Worm (Caenorhabditis elegans) whole organism, young adult: Measurements from ENCODE around the gene C45H4.18.

Experiments
- B0336.3 ChIP-seq: fragments of 200-800 bp; sonication (Bioruptor generic); IDR thresholded peaks from 2 replicates; pipeline ENCODE4 v1.3.6; 2022; ENCODE audit warnings: missing genetic modification characterization, missing compliant biosample characterization
- C06A6.2 ChIP-seq: fragments of 200-800 bp; sonication (Bioruptor generic); conservative IDR thresholded peaks from 2 replicates; pipeline ENCODE4 v1.3.6; 2022; ENCODE audit warnings: missing genetic modification characterization, missing compliant biosample characterization
- D2030.7 ChIP-seq: fragments of 200-800 bp; sonication (Bioruptor generic); IDR thresholded peaks from 2 replicates; pipeline ENCODE4 v1.3.6; 2022; ENCODE audit warnings: missing genetic modification reagents, missing genetic modification characterization, missing compliant biosample characterization
- F22D6.2 ChIP-seq: sonication (generic microtip); optimal IDR thresholded peaks from 2 replicates; lab custom pipeline; 2016; ENCODE audit warnings: mild to moderate bottlenecking, missing genetic modification characterization, missing compliant biosample characterization
- F57C9.4 ChIP-seq: sonication (generic microtip); optimal IDR thresholded peaks from 2 replicates; lab custom pipeline; 2017; ENCODE audit warnings: mild to moderate bottlenecking, missing genetic modification characterization, missing compliant biosample characterization
- K12H6.12 ChIP-seq: fragments of 200-800 bp; sonication (Bioruptor generic); optimal IDR thresholded peaks from 2 replicates; lab custom pipeline; 2018; ENCODE audit warnings: mild to moderate bottlenecking, missing genetic modification characterization, missing compliant biosample characterization
- Y67H2A.10 ChIP-seq: fragments of 200-800 bp; sonication (Bioruptor generic); conservative IDR thresholded peaks from 2 replicates; pipeline ENCODE4 v1.3.6; 2022; ENCODE audit warnings: missing genetic modification reagents, missing genetic modification characterization, missing compliant biosample characterization
- Y95B8A.8 ChIP-seq: fragments of 200-800 bp; sonication (Bioruptor generic); IDR thresholded peaks from 2 replicates; pipeline ENCODE4 v1.3.6; 2022; ENCODE audit warnings: missing genetic modification reagents, missing genetic modification characterization, missing compliant biosample characterization
- aptf-3 ChIP-seq: fragments of 200-800 bp; sonication (Bioruptor generic); IDR thresholded peaks from 2 replicates; pipeline ENCODE4 v1.3.6; 2022; ENCODE audit warnings: missing genetic modification characterization, missing compliant biosample characterization
- atf-7 ChIP-seq: sonication (generic microtip); optimal IDR thresholded peaks from 2 replicates; lab custom pipeline; 2017; ENCODE audit warnings: mild to moderate bottlenecking, missing genetic modification characterization, missing compliant biosample characterization
- athp-1 ChIP-seq: sonication (generic microtip); optimal IDR thresholded peaks from 2 replicates; lab custom pipeline; 2017; ENCODE audit warnings: mild to moderate bottlenecking, missing genetic modification characterization, missing compliant biosample characterization
- attf-3 ChIP-seq: fragments of 200-800 bp; sonication (Bioruptor generic); conservative IDR thresholded peaks from 2 replicates; pipeline ENCODE4 v1.3.6; 2022; ENCODE audit warnings: missing genetic modification reagents, missing genetic modification characterization, missing compliant biosample characterization
- attf-5 ChIP-seq: fragments of 200-800 bp; sonication (Bioruptor generic); optimal IDR thresholded peaks from 2 replicates; lab custom pipeline; 2018; ENCODE audit warnings: mild to moderate bottlenecking, missing genetic modification characterization, missing compliant biosample characterization
- attf-6 ChIP-seq: fragments of 200-800 bp; sonication (Bioruptor generic); IDR thresholded peaks from 2 replicates; pipeline ENCODE4 v1.3.6; 2022; ENCODE audit warnings: missing genetic modification reagents, missing genetic modification characterization, missing compliant biosample characterization
- bed-1 ChIP-seq: fragments of 200-800 bp; sonication (Bioruptor generic); IDR thresholded peaks from 2 replicates; pipeline ENCODE4 v1.3.6; 2022; ENCODE audit warnings: missing genetic modification reagents, missing genetic modification characterization, missing compliant biosample characterization
- ceh-40 ChIP-seq: fragments of 200-800 bp; sonication (Bioruptor generic); IDR thresholded peaks from 2 replicates; pipeline ENCODE4 v1.3.6; 2022; ENCODE audit warnings: missing genetic modification characterization, missing compliant biosample characterization
- chd-7 ChIP-seq: sonication (generic microtip); optimal IDR thresholded peaks from 2 replicates; lab custom pipeline; 2016; ENCODE audit warnings: mild to moderate bottlenecking, missing genetic modification characterization, moderate library complexity, missing compliant biosample characterization
- dpl-1 ChIP-seq: fragments of 150-350 bp; optimal IDR thresholded peaks from 2 replicates; lab custom pipeline; 2014; ENCODE audit warnings: missing biosample characterization, missing genetic modification reagents, missing genetic modification characterization
- egl-18 ChIP-seq: fragments of 200-800 bp; sonication (Bioruptor generic); IDR thresholded peaks from 2 replicates; pipeline ENCODE4 v1.3.6; 2022; ENCODE audit warnings: missing genetic modification reagents, missing genetic modification characterization, missing compliant biosample characterization
- egl-44 ChIP-seq: fragments of 200-800 bp; sonication (Bioruptor generic); IDR thresholded peaks from 2 replicates; pipeline ENCODE4 v1.3.6; 2022; ENCODE audit warnings: missing genetic modification reagents, missing genetic modification characterization, missing compliant biosample characterization
- him-1 ChIP-seq: sonication (generic microtip); optimal IDR thresholded peaks from 2 replicates; lab custom pipeline; 2016; ENCODE audit warnings: missing genotype, missing genetic modification reagents, missing genetic modification characterization, missing compliant biosample characterization
- hmg-1.2 ChIP-seq: fragments of 200-800 bp; sonication (Bioruptor generic); IDR thresholded peaks from 2 replicates; pipeline ENCODE4 v1.3.6; 2022; ENCODE audit warnings: missing genetic modification reagents, missing genetic modification characterization, missing compliant biosample characterization
- hrde-1 ChIP-seq: sonication (generic microtip); optimal IDR thresholded peaks from 2 replicates; lab custom pipeline; 2016; ENCODE audit warnings: missing genetic modification characterization, mild to moderate bottlenecking, missing compliant biosample characterization, moderate library complexity, missing genotype, missing genetic modification reagents, borderline replicate concordance
- let-526 ChIP-seq: fragments of 200-800 bp; sonication (Bioruptor generic); IDR thresholded peaks from 2 replicates; pipeline ENCODE4 v1.3.6; 2022; ENCODE audit warnings: missing genetic modification reagents, missing genetic modification characterization, missing compliant biosample characterization
- let-607 ChIP-seq, 2 experiments: fragments of 200-800 bp in 1 of 2; sonication (Bioruptor generic) in 1 of 2; sonication (generic microtip) in 1 of 2; optimal IDR thresholded peaks; 2 replicates each; lab custom pipeline; 2016 to 2018; ENCODE audit warnings: mild to moderate bottlenecking in 2 of 2, missing compliant biosample characterization in 2 of 2, missing genetic modification characterization in 2 of 2, moderate library complexity in 2 of 2, missing genotype in 1 of 2
- lin-40 ChIP-seq: sonication (generic microtip); optimal IDR thresholded peaks from 2 replicates; lab custom pipeline; 2016; ENCODE audit warnings: missing genetic modification characterization, mild to moderate bottlenecking, missing compliant biosample characterization, missing genotype, missing genetic modification reagents
- lir-1 ChIP-seq: fragments of 200-800 bp; sonication (Bioruptor generic); conservative IDR thresholded peaks from 2 replicates; pipeline ENCODE4 v1.3.6; 2022; ENCODE audit warnings: missing genetic modification reagents, missing genetic modification characterization, missing compliant biosample characterization
- lsl-1 ChIP-seq: fragments of 200-800 bp; sonication (Bioruptor generic); optimal IDR thresholded peaks from 2 replicates; lab custom pipeline; 2018; ENCODE audit warnings: mild to moderate bottlenecking, missing genetic modification characterization, moderate library complexity, missing compliant biosample characterization
- madf-10 ChIP-seq: sonication (generic microtip); optimal IDR thresholded peaks from 2 replicates; lab custom pipeline; 2016; ENCODE audit warnings: mild to moderate bottlenecking, missing genetic modification characterization, missing compliant biosample characterization
- madf-3 ChIP-seq: fragments of 200-800 bp; sonication (Bioruptor generic); IDR thresholded peaks from 2 replicates; pipeline ENCODE4 v1.3.6; 2022; ENCODE audit warnings: missing genetic modification reagents, missing genetic modification characterization, missing compliant biosample characterization
- mxl-1 ChIP-seq: sonication (generic microtip); optimal IDR thresholded peaks from 2 replicates; lab custom pipeline; 2016; ENCODE audit warnings: missing genetic modification characterization, missing compliant biosample characterization
- nhr-120 ChIP-seq: fragments of 200-800 bp; sonication (Bioruptor generic); IDR thresholded peaks from 2 replicates; pipeline ENCODE4 v1.3.6; 2022; ENCODE audit warnings: missing genetic modification characterization, missing compliant biosample characterization
- nhr-179 ChIP-seq: sonication (generic microtip); optimal IDR thresholded peaks from 2 replicates; lab custom pipeline; 2016; ENCODE audit warnings: mild to moderate bottlenecking, missing genetic modification characterization, missing compliant biosample characterization
- nhr-27 ChIP-seq: fragments of 200-800 bp; sonication (Bioruptor generic); optimal IDR thresholded peaks from 2 replicates; lab custom pipeline; 2018; ENCODE audit warnings: mild to moderate bottlenecking, missing genetic modification characterization, moderate library complexity, missing compliant biosample characterization
- nhr-80 ChIP-seq: sonication (generic microtip); optimal IDR thresholded peaks from 2 replicates; lab custom pipeline; 2016; ENCODE audit warnings: missing genetic modification characterization, missing compliant biosample characterization
- pbrm-1 ChIP-seq: fragments of 200-800 bp; sonication (Bioruptor generic); IDR thresholded peaks from 2 replicates; pipeline ENCODE4 v1.3.6; 2022; ENCODE audit warnings: missing genetic modification reagents, missing genetic modification characterization, missing compliant biosample characterization
- pha-4 ChIP-seq: fragments of 150-350 bp; sonication (generic microtip); optimal IDR thresholded peaks from 2 replicates; lab custom pipeline; 2014; ENCODE audit warnings: missing biosample characterization, missing genetic modification reagents, missing genetic modification characterization
- rec-8 ChIP-seq, 2 experiments: sonication (generic microtip); optimal IDR thresholded peaks; 2 replicates each; lab custom pipeline; 2016; ENCODE audit warnings: mild to moderate bottlenecking in 2 of 2, missing genetic modification characterization in 2 of 2, missing genetic modification reagents in 2 of 2, missing genotype in 2 of 2, missing biosample characterization in 1 of 2, missing compliant biosample characterization in 1 of 2, moderate library complexity in 1 of 2
- repo-1 ChIP-seq: sonication (generic microtip); optimal IDR thresholded peaks from 2 replicates; lab custom pipeline; 2017; ENCODE audit warnings: mild to moderate bottlenecking, missing genetic modification characterization, missing compliant biosample characterization
- snpc-1.1 ChIP-seq: sonication (generic microtip); optimal IDR thresholded peaks from 2 replicates; lab custom pipeline; 2017; ENCODE audit warnings: missing genetic modification characterization, mild to moderate bottlenecking, missing compliant biosample characterization, antibody characterized with exemption, moderate library complexity, missing genotype, missing genetic modification reagents; ENCODE audit not compliant: insufficient read depth
- snpc-3.4 ChIP-seq: sonication (generic microtip); optimal IDR thresholded peaks from 2 replicates; lab custom pipeline; 2017; ENCODE audit warnings: missing genetic modification characterization, mild to moderate bottlenecking, missing compliant biosample characterization, antibody characterized with exemption, moderate library complexity, missing genotype, missing genetic modification reagents
- snpc-4 ChIP-seq, 5 experiments: fragments of 150-350 bp in 1 of 5; sonication (generic microtip) in 4 of 5; optimal IDR thresholded peaks; 2 replicates each; lab custom pipeline; 2014 to 2018; ENCODE audit warnings: missing genetic modification characterization in 5 of 5, missing biosample characterization in 3 of 5, antibody characterized with exemption in 2 of 5, mild to moderate bottlenecking in 2 of 5, missing compliant biosample characterization in 2 of 5, missing genotype in 2 of 5, moderate library complexity in 2 of 5, missing genetic modification reagents in 1 of 5
- sptf-2 ChIP-seq: fragments of 200-800 bp; sonication (Bioruptor generic); optimal IDR thresholded peaks from 2 replicates; lab custom pipeline; 2018; ENCODE audit warnings: mild to moderate bottlenecking, missing genetic modification characterization, missing compliant biosample characterization
- tlf-1 ChIP-seq: fragments of 200-800 bp; sonication (Bioruptor generic); optimal IDR thresholded peaks from 2 replicates; lab custom pipeline; 2018; ENCODE audit warnings: mild to moderate bottlenecking, missing genetic modification characterization, missing compliant biosample characterization
- unc-130 ChIP-seq: sonication (generic microtip); optimal IDR thresholded peaks from 2 replicates; lab custom pipeline; 2016; ENCODE audit warnings: missing genetic modification reagents, missing genetic modification characterization, missing compliant biosample characterization
- ztf-26 ChIP-seq: sonication (generic microtip); optimal IDR thresholded peaks from 2 replicates; lab custom pipeline; 2017; ENCODE audit warnings: missing genetic modification characterization, missing compliant biosample characterization
- ztf-6 ChIP-seq: fragments of 200-800 bp; sonication (Bioruptor generic); IDR thresholded peaks from 2 replicates; pipeline ENCODE4 v1.3.6; 2022; ENCODE audit warnings: missing genetic modification reagents, missing genetic modification characterization, missing compliant biosample characterization

The C45H4.18 gene

DNA sequence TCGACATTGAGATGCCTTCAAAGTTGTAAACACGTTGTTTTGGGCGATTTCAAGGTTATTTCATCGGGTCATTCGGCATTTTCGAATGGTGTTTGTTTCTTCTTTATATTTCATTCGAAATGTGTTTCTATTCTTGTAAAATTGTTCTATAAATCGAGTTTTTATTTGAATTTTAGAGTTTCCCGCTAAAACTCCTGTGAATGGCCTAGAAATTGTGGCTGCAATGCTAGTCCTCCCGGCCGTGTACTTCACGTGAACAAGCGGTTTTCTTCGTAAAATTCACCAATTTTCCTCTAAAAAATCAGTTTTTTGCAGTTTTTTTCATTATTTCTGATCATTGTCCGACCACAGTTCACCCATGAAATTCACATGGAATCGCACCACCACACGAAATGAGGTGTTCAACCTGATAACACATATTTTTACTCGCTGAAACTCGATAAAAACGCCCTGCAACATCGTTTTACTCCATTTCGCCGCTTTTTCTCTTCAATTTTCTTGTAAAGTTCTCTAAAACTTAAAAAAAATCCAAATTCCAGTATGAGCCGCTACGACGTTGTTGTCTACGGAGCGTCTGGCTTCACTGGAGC is 48.3 kb upstream of the C45H4.18 start, which contains the start of gene ldp-1 (continued):
- peak in 1 of 2 experiments; percentile 2 for TF ChIP-seq rec-8 (tag; optimal IDR thresholded peaks at IDR 0.05; lab: Kevin White, UChicago)
- no peak for TF ChIP-seq Y95B8A.8 (GFP tag; lab: Robert Waterston, UW)
- TF ChIP-seq F22D6.2 (tag; lab: Kevin White, UChicago) = peak; percentile 60
- no peak for TF ChIP-seq atf-7
- TF ChIP-seq K12H6.12 (tag; lab: Kevin White, UChicago) = no peak
- TF ChIP-seq madf-3 (GFP tag; lab: Robert Waterston, UW) = no peak
- no peak for TF ChIP-seq him-1 (tag; lab: Kevin White, UChicago)
- TF ChIP-seq athp-1 (tag; lab: Kevin White, UChicago) = no peak
- peak; percentile 20; the same call in 1 of the 2 replicates for TF ChIP-seq D2030.7
- no peak for TF ChIP-seq F57C9.4 (tag; lab: Kevin White, UChicago)
- no peak for TF ChIP-seq hrde-1 (tag; lab: Kevin White, UChicago)
- no peak for TF ChIP-seq ztf-26 (tag; lab: Kevin White, UChicago)
- TF ChIP-seq aptf-3 (GFP tag; lab: Robert Waterston, UW) = no peak
- no peak for TF ChIP-seq ztf-6 (GFP tag; lab: Robert Waterston, UW)
- 0 out of 2 replicates have a peak, but pooled peaks have one; percentile 39 for TF ChIP-seq B0336.3 (GFP tag; lab: Robert Waterston, UW)
- no peak for TF ChIP-seq C06A6.2
- no peak for TF ChIP-seq attf-6
- TF ChIP-seq unc-130 = peak; percentile 76
- peak; percentile 7 for TF ChIP-seq lsl-1
- TF ChIP-seq tlf-1 (GFP tag; lab: Kevin White, UChicago) = no peak
- no peak for TF ChIP-seq let-607 (tag; optimal IDR thresholded peaks at IDR 0.05; lab: Kevin White, UChicago)
- TF ChIP-seq let-526 (GFP tag; lab: Robert Waterston, UW) = no peak
- no peak for TF ChIP-seq Y67H2A.10 (GFP tag; lab: Robert Waterston, UW)
- TF ChIP-seq mxl-1 (tag; lab: Kevin White, UChicago) = no peak
- no peak for TF ChIP-seq hmg-1.2
- TF ChIP-seq nhr-120 (GFP tag; lab: Robert Waterston, UW) = no peak
- TF ChIP-seq repo-1 (tag; lab: Kevin White, UChicago) = no peak
- TF ChIP-seq attf-5 = no peak
- TF ChIP-seq chd-7 (tag; lab: Kevin White, UChicago) = no peak
- no peak for TF ChIP-seq nhr-80 (tag; lab: Kevin White, UChicago)
- TF ChIP-seq bed-1 (GFP tag; lab: Robert Waterston, UW) = 0 out of 2 replicates have a peak, but pooled peaks have one; percentile 32
- no peak for TF ChIP-seq egl-44 (GFP tag; lab: Robert Waterston, UW)
- no peak for TF ChIP-seq snpc-4 (GFP tag; optimal IDR thresholded peaks at IDR 0.05; lab: Kevin White, UChicago)
- TF ChIP-seq snpc-4 (tag; optimal IDR thresholded peaks at IDR 0.05; lab: Kevin White, UChicago) = peak in 3 of 4 experiments; percentile 16 to 28 (median 26)
- peak; percentile 50; the same call in 1 of the 2 replicates for TF ChIP-seq lir-1 (GFP tag; lab: Robert Waterston, UW)
- TF ChIP-seq pha-4 (tag; lab: Kevin White, UChicago) = no peak
- peak; percentile 42 for TF ChIP-seq snpc-1.1
- 0 out of 2 replicates have a peak, but pooled peaks have one; percentile 32 for TF ChIP-seq pbrm-1 (GFP tag; lab: Robert Waterston, UW)
- TF ChIP-seq ceh-40 (GFP tag; lab: Robert Waterston, UW) = no peak
- no peak for TF ChIP-seq sptf-2
- peak; percentile 61 for TF ChIP-seq lin-40 (tag; lab: Kevin White, UChicago)
- no peak for TF ChIP-seq nhr-179
- TF ChIP-seq attf-3 (GFP tag; lab: Robert Waterston, UW) = no peak
- no peak for TF ChIP-seq nhr-27 (tag; lab: Kevin White, UChicago)
- TF ChIP-seq egl-18 (GFP tag; lab: Robert Waterston, UW) = no peak
- no peak for TF ChIP-seq madf-10 (tag; lab: Kevin White, UChicago)
- TF ChIP-seq snpc-3.4 (tag; lab: Kevin White, UChicago) = no peak
- peak; percentile 73 for TF ChIP-seq dpl-1 (GFP tag; lab: Kevin White, UChicago)
